Worm (Caenorhabditis elegans): ENCODE results near the gene col-117.
A peak's percentile ranks its signal among the peaks of the same experiment; 100 is the strongest.

DNA sequence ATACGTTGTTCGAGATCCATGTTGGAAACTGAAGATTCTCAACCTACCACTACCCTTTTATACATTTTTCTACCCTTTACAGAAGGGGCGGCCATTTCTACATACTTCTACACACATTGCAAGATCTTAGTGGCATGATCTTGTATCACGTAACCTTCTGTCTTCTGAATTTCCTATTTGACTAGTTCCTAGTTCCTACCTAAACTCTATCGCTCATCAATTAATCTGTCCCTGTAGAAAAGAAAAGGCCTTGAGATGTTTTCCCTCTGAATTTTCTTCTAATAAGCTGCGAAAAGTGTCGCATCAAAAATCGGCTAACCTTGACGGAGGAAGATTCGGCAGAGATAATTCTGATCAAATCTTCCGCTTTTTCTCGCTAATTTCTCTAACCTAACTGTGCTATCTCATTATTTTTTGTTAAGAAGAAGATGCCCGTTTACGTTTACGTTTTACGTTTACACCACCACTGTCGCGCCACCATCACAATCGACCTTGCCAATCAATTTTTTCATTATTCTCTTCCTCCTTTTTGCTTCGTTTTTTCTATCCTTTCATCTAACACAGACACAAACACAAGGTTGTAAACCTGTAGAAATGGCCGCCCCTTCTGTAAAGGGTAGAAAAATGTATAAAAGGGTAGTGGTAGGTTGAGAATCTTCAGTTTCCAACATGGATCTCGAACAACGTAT is at the start of gene col-117, which contains the start of gene col-3:
- TF ChIP-seq lin-39 (tag; optimal IDR thresholded peaks at IDR 0.05), result no peak
- no peak for TF ChIP-seq egl-27 (tag; optimal IDR thresholded peaks at IDR 0.05)
- TF ChIP-seq unc-62 (GFP tag; optimal IDR thresholded peaks at IDR 0.05), result no peak
- TF ChIP-seq lsy-2 (tag; optimal IDR thresholded peaks at IDR 0.05), result peak; percentile 8 to 34
- peak; percentile 58 for TF ChIP-seq snu-23 (GFP tag; optimal IDR thresholded peaks at IDR 0.05)
- TF ChIP-seq lin-35 (GFP tag; optimal IDR thresholded peaks at IDR 0.05), result peak in 1 of 2 experiments; percentile 1
- no peak for TF ChIP-seq aly-2 (tag; optimal IDR thresholded peaks at IDR 0.05)
- peak; percentile 25 for TF ChIP-seq nhr-47 (tag; optimal IDR thresholded peaks at IDR 0.05)
- peak; percentile 98 for TF ChIP-seq nhr-85 (tag)

Measured in whole organism, L1 larva.